Worm (Caenorhabditis elegans) whole organism, mixed stage, embryonic: ENCODE measurements around the gene srb-19.

ENCODE experiments used
- elt-3 ChIP-seq: fragments of 150-350 bp; optimal IDR thresholded peaks from 2 replicates; lab custom pipeline; 2014; ENCODE audit warnings: missing biosample characterization, missing genetic modification characterization
- sem-2 ChIP-seq: fragments of 200-800 bp; sonication (Bioruptor generic); optimal IDR thresholded peaks from 2 replicates; lab custom pipeline; 2018; ENCODE audit warnings: mild to moderate bottlenecking, missing genetic modification characterization, missing compliant biosample characterization

- TF ChIP-seq sem-2 (GFP tag; lab: Kevin White, UChicago) (no peak), elt-3 (tag; lab: Kevin White, UChicago) (no peak)
Measured at ce11 chrV:7504271-7504670, 15.7 kb downstream of the srb-19 start, which contains the start of gene srh-229.
